Worm (Caenorhabditis elegans) whole organism, L1 larva: Measurements from ENCODE around the gene B0281.3.

Experiments used
- alr-1 ChIP-seq: fragments of 200-800 bp; sonication (Bioruptor generic); optimal IDR thresholded peaks from 2 replicates; lab custom pipeline; 2018; ENCODE audit warnings: borderline replicate concordance, mild to moderate bottlenecking, missing genetic modification characterization, missing compliant biosample characterization
- ama-1 ChIP-seq: fragments of 150-350 bp; optimal IDR thresholded peaks from 2 replicates; lab custom pipeline; 2014
- ceh-82 ChIP-seq, 3 experiments: fragments of 150-350 bp in 1 of 3; sonication (generic microtip) in 2 of 3; optimal IDR thresholded peaks; 2 replicates each; lab custom pipeline; 2014 to 2017; ENCODE audit warnings: missing biosample characterization in 3 of 3, missing genetic modification characterization in 3 of 3
- elt-2 ChIP-seq: sonication (generic microtip); optimal IDR thresholded peaks from 2 replicates; lab custom pipeline; 2016; ENCODE audit warnings: missing genetic modification characterization, mild to moderate bottlenecking, inconsistent platforms, missing compliant biosample characterization, missing genetic modification reagents
- elt-3 ChIP-seq, 6 experiments: fragments of 150-350 bp in 1 of 6; sonication (generic microtip); optimal IDR thresholded peaks; 2 replicates each; lab custom pipeline; 2017 to 2018; ENCODE audit warnings: missing biosample characterization in 6 of 6, missing genetic modification characterization in 6 of 6, inconsistent platforms in 1 of 6
- nhr-76 ChIP-seq: sonication (generic microtip); optimal IDR thresholded peaks from 2 replicates; lab custom pipeline; 2017; ENCODE audit warnings: missing biosample characterization, missing genetic modification characterization
- skn-1 ChIP-seq: fragments of 150-350 bp; optimal IDR thresholded peaks from 2 replicates; lab custom pipeline; 2014; ENCODE audit warnings: missing biosample characterization, missing genetic modification characterization
- tbx-2 ChIP-seq: sonication (generic microtip); optimal IDR thresholded peaks from 2 replicates; lab custom pipeline; 2016; ENCODE audit warnings: missing genetic modification characterization, missing compliant biosample characterization
- unc-130 ChIP-seq: fragments of 150-350 bp; optimal IDR thresholded peaks from 2 replicates; lab custom pipeline; 2017; ENCODE audit warnings: missing biosample characterization, missing genetic modification characterization, inconsistent platforms
- xbp-1 ChIP-seq: sonication (generic microtip); optimal IDR thresholded peaks from 2 replicates; lab custom pipeline; 2016; ENCODE audit warnings: missing genetic modification characterization, missing compliant biosample characterization
- ztf-4 ChIP-seq: fragments of 150-350 bp; optimal IDR thresholded peaks from 2 replicates; lab custom pipeline; 2014; ENCODE audit warnings: missing biosample characterization, missing genetic modification characterization

- no peak for TF ChIP-seq unc-130 (tag; lab: Kevin White, UChicago)
- no peak for TF ChIP-seq elt-2 (tag; lab: Kevin White, UChicago)
- TF ChIP-seq skn-1 (tag; lab: Kevin White, UChicago) = no peak
- no peak for TF ChIP-seq alr-1 (tag; lab: Kevin White, UChicago)
- TF ChIP-seq tbx-2 (tag; lab: Kevin White, UChicago) = no peak
- no peak for TF ChIP-seq ama-1
- TF ChIP-seq elt-3 (tag; optimal IDR thresholded peaks at IDR 0.05; lab: Kevin White, UChicago) = no peak
- no peak for TF ChIP-seq ceh-82 (tag; optimal IDR thresholded peaks at IDR 0.05; lab: Kevin White, UChicago)
- no peak for TF ChIP-seq xbp-1
- no peak for TF ChIP-seq ztf-4 (tag; lab: Kevin White, UChicago)
- no peak for TF ChIP-seq nhr-76
These were observed 22.1 kb upstream of the B0281.3 start for ce11 chrII:2284703-2285102.
